Worm (Caenorhabditis elegans): ENCODE measurements around the gene F43C11.6.

DNA sequence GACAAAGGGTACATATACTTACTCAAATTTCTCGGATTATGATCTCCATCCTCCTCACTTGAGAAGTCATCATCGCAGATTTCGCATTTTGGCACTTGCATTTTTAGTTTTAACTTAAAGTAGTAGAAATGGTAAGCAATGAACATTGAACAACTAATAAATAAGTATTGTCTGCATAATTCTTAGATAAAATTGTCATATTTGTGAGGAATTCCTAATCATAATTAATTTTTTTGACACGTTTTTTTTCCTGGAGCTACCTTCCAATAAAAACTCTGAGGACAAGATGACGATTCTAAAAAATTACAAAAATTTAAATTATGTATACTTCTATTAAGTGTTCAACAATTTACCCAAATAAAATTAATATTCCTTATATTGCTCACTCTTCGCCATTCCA is 29.5 kb upstream of the F43C11.6 start, which contains the start of the genes trim-21 and B0281.1:
- TF ChIP-seq ref-1 (GFP tag; conservative IDR thresholded peaks at IDR 0.05) = no peak
- TF ChIP-seq cog-1 (tag; optimal IDR thresholded peaks at IDR 0.05) = no peak
- no peak for TF ChIP-seq klf-2 (GFP tag; conservative IDR thresholded peaks at IDR 0.05)
- no peak for TF ChIP-seq ztf-29 (GFP tag; IDR thresholded peaks at IDR 0.05)
- TF ChIP-seq flt-1 (GFP tag; IDR thresholded peaks at IDR 0.05) = no peak
- TF ChIP-seq med-1 (GFP tag; optimal IDR thresholded peaks at IDR 0.05; ENCODE audit: insufficient read depth) = no peak
